Worm (Caenorhabditis elegans) whole organism, L4/young adult: ENCODE results near the gene F58E6.8.

ENCODE experiments used
- dao-5 ChIP-seq: sonication (generic microtip); optimal IDR thresholded peaks from 2 replicates; lab custom pipeline; 2016; ENCODE audit warnings: missing genotype, missing genetic modification characterization, moderate library complexity, missing compliant biosample characterization
- him-1 ChIP-seq: sonication (generic microtip); optimal IDR thresholded peaks from 2 replicates; lab custom pipeline; 2016; ENCODE audit warnings: missing genotype, missing genetic modification reagents, missing genetic modification characterization, missing compliant biosample characterization

- TF ChIP-seq him-1 (tag; lab: Kevin White, UChicago) (no peak), dao-5 (tag; lab: Kevin White, UChicago) (no peak)
Observed at ce11 chrV:9796002-9796401, 40.4 kb upstream of the F58E6.8 start.
